Worm (Caenorhabditis elegans): Measurements from ENCODE around the gene C06E4.6.

DNA sequence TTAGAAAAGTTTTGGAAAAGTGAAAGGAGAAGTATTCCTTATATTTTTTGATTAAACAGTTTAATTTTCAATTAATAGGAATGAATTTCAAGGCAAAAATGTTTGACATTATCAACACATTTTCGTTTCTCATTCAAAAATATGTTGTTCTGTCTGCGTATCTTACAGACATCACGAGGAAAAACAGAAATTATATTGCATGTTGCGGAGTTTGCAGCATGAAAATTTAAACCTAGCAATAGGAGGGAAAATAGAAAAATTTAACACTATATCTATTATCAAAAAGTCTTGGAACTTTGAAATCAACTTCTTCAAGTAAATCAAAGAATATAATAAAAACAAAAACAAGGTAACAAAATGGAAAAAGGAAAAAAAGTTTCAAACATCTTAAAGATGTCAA, 33.0 kb upstream of the C06E4.6 start:
- no peak for TF ChIP-seq him-1 (tag; optimal IDR thresholded peaks at IDR 0.05)
- TF ChIP-seq dao-5 (tag; optimal IDR thresholded peaks at IDR 0.05) = no peak

Measured in whole organism, L4/young adult.